Worm (Caenorhabditis elegans) whole organism, midembryonic: Measurements from ENCODE around the gene srn-1.

Source experiments
- T22C8.4 ChIP-seq: fragments of 200-800 bp; sonication (Bioruptor generic); IDR thresholded peaks from 2 replicates; pipeline ENCODE4 v1.3.6; 2022; ENCODE audit warnings: missing genetic modification characterization, missing compliant biosample characterization
- cog-1 ChIP-seq: sonication (generic microtip); optimal IDR thresholded peaks from 2 replicates; lab custom pipeline; 2016; ENCODE audit warnings: missing genetic modification characterization, missing compliant biosample characterization
- med-1 ChIP-seq: sonication (generic microtip); optimal IDR thresholded peaks from 2 replicates; lab custom pipeline; 2017; ENCODE audit warnings: missing genetic modification characterization, mild to moderate bottlenecking, missing compliant biosample characterization, antibody characterized with exemption, missing genetic modification reagents; ENCODE audit not compliant: insufficient read depth
- ztf-29 ChIP-seq: fragments of 200-800 bp; sonication (Bioruptor generic); IDR thresholded peaks from 2 replicates; pipeline ENCODE4 v1.3.6; 2022; ENCODE audit warnings: missing genetic modification reagents, missing genetic modification characterization, missing compliant biosample characterization

DNA sequence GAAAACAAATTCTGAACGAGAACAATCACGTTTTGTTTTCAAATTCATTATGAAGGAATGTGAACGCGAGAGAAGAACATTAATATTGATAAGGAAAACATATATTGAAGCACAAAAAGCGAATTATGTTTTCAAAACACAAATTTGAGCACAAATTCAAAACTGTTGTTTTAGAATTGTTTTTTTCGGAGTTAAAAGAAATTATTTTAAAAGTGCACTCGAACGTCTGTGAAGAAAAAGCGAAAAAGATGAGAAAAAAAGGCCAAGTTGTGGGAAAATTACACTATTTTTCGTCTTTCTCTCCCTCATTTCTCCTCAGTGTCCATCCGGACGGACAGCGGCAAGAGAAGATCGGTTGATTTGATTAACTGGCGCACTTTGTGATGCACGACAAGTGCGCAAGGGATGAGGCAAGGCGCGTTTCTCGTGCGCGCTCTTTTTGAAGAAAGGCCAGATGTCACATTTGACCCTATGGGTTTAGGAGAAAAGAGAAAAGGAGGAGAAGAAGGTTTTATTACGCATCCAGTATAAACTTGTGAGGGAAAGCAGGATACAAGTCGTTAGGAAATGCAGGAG is 18.9 kb downstream of the srn-1 start, which contains the start of gene mrck-1:
- TF ChIP-seq cog-1 (tag; lab: Kevin White, UChicago) (peak; percentile 94), ztf-29 (GFP tag; lab: Robert Waterston, UW) (peak; percentile 60; the same call in 1 of the 2 replicates), med-1 (peak; percentile 53), T22C8.4 (GFP tag; lab: Robert Waterston, UW) (peak; percentile 71)
